Fruit fly (Drosophila melanogaster) whole organism, embryonic: ENCODE results near the gene cv-c.

Experiments used
- Ada2b ChIP-seq: fragments of 200-800 bp; sonication (Bioruptor generic); IDR thresholded peaks from 2 replicates; pipeline ENCODE4 v1.3.6; 2022; ENCODE audit warnings: missing biosample characterization, missing genetic modification characterization
- Awh ChIP-seq: fragments of 200-800 bp; sonication (Bioruptor generic); IDR thresholded peaks from 2 replicates; pipeline ENCODE4, ENCODE4 v1.3.6; 2022; ENCODE audit warnings: missing biosample characterization, missing genetic modification characterization
- CG10565 ChIP-seq: fragments of 200-800 bp; sonication (Bioruptor generic); optimal IDR thresholded peaks from 3 replicates; lab custom pipeline; 2016; ENCODE audit warnings: missing biosample characterization, mild to moderate bottlenecking, missing genetic modification characterization
- CG10959 ChIP-seq: fragments of 200-800 bp; sonication (Bioruptor generic); IDR thresholded peaks from 2 replicates; pipeline ENCODE4 v1.3.6; 2022; ENCODE audit warnings: missing biosample characterization, missing genetic modification characterization
- CG11085 ChIP-seq: fragments of 200-800 bp; sonication (Bioruptor generic); IDR thresholded peaks from 2 replicates; pipeline ENCODE4 v1.3.6; 2022; ENCODE audit warnings: missing biosample characterization, missing genetic modification characterization
- CG13287 ChIP-seq: fragments of 200-800 bp; sonication (Bioruptor generic); IDR thresholded peaks from 2 replicates; pipeline ENCODE4 v1.3.6; 2022; ENCODE audit warnings: missing biosample characterization, missing genetic modification characterization; ENCODE audit not compliant: partially characterized antibody
- CG13775 ChIP-seq: fragments of 200-800 bp; sonication (Bioruptor generic); optimal IDR thresholded peaks from 3 replicates; lab custom pipeline; 2017; ENCODE audit warnings: missing biosample characterization, mild to moderate bottlenecking, missing genetic modification characterization
- CG15479 ChIP-seq: fragments of 200-800 bp; sonication (Bioruptor generic); optimal IDR thresholded peaks from 3 replicates; lab custom pipeline; 2019; ENCODE audit warnings: missing biosample characterization, mild to moderate bottlenecking, missing genetic modification characterization, moderate library complexity
- CG15514 ChIP-seq: fragments of 200-800 bp; sonication (Bioruptor generic); optimal IDR thresholded peaks from 3 replicates; lab custom pipeline; 2017; ENCODE audit warnings: missing biosample characterization, missing genetic modification characterization, mild to moderate bottlenecking, moderate library complexity, missing genetic modification reagents
- CG17328 ChIP-seq: fragments of 200-800 bp; sonication (Bioruptor generic); IDR thresholded peaks from 2 replicates; pipeline ENCODE4 v1.3.6; 2022; ENCODE audit warnings: missing biosample characterization, missing genetic modification characterization
- CG2202 ChIP-seq: fragments of 200-800 bp; sonication (Bioruptor generic); optimal IDR thresholded peaks from 2 replicates; lab custom pipeline; 2018; ENCODE audit warnings: missing biosample characterization, mild to moderate bottlenecking, missing genetic modification characterization
- CG31224 ChIP-seq: fragments of 200-800 bp; sonication (Bioruptor generic); IDR thresholded peaks from 2 replicates; pipeline ENCODE4 v1.3.6; 2022; ENCODE audit warnings: missing biosample characterization, missing genetic modification characterization
- CG32532 ChIP-seq: fragments of 200-800 bp; sonication (Bioruptor generic); IDR thresholded peaks from 2 replicates; pipeline ENCODE4 v1.3.6; 2022; ENCODE audit warnings: missing biosample characterization, missing genetic modification characterization
- CG4617 ChIP-seq: fragments of 200-800 bp; sonication (Bioruptor generic); optimal IDR thresholded peaks from 3 replicates; lab custom pipeline; 2016; ENCODE audit warnings: missing biosample characterization, missing genetic modification characterization, borderline replicate concordance
- CG4820 ChIP-seq: fragments of 200-800 bp; sonication (Bioruptor generic); optimal IDR thresholded peaks from 3 replicates; lab custom pipeline; 2016; ENCODE audit warnings: missing biosample characterization, missing genetic modification characterization
- CG6654 ChIP-seq: fragments of 200-800 bp; sonication (Bioruptor generic); optimal IDR thresholded peaks from 2 replicates; lab custom pipeline; 2017; ENCODE audit warnings: missing biosample characterization, mild to moderate bottlenecking, missing genetic modification characterization
- CG6683 ChIP-seq: fragments of 200-800 bp; sonication (Bioruptor generic); optimal IDR thresholded peaks from 2 replicates; lab custom pipeline; 2017; ENCODE audit warnings: missing biosample characterization, mild to moderate bottlenecking, missing genetic modification characterization, missing genetic modification reagents
- CG6813 ChIP-seq: fragments of 200-800 bp; sonication (Bioruptor generic); optimal IDR thresholded peaks from 2 replicates; lab custom pipeline; 2017; ENCODE audit warnings: missing biosample characterization, missing genetic modification characterization, mild to moderate bottlenecking, moderate library complexity, missing genetic modification reagents
- CG7987 ChIP-seq: fragments of 200-800 bp; sonication (Bioruptor generic); optimal IDR thresholded peaks from 2 replicates; lab custom pipeline; 2018; ENCODE audit warnings: missing biosample characterization, mild to moderate bottlenecking, missing genetic modification characterization, moderate library complexity
- CG8478 ChIP-seq: fragments of >200 bp; optimal IDR thresholded peaks from 2 replicates; lab custom pipeline; 2018
- CkIIα-i1 ChIP-seq: fragments of 200-800 bp; sonication (Bioruptor generic); IDR thresholded peaks from 2 replicates; pipeline ENCODE4 v1.3.6; 2022; ENCODE audit warnings: missing biosample characterization, missing genetic modification characterization
- Dfd ChIP-seq, 2 experiments: fragments of >200 bp; optimal IDR thresholded peaks; 2 replicates each; lab custom pipeline; 2017; ENCODE audit warnings: missing biosample characterization in 2 of 2, missing genetic modification characterization in 2 of 2
- Eip74EF ChIP-seq, 2 experiments: fragments of 200-800 bp in 1 of 2; fragments of >200 bp in 1 of 2; sonication (Bioruptor generic) in 1 of 2; optimal IDR thresholded peaks; 2 replicates each; lab custom pipeline; 2017 to 2019; ENCODE audit warnings: missing biosample characterization in 2 of 2, missing genetic modification characterization in 2 of 2, mild to moderate bottlenecking in 1 of 2, moderate library complexity in 1 of 2
- HLH4C ChIP-seq: fragments of 200-800 bp; sonication (Bioruptor generic); IDR thresholded peaks from 3 replicates; pipeline ENCODE4 v1.3.6; 2022; ENCODE audit warnings: missing biosample characterization, missing genetic modification characterization; ENCODE audit not compliant: partially characterized antibody
- Hand ChIP-seq: fragments of 200-800 bp; sonication (Bioruptor generic); optimal IDR thresholded peaks from 2 replicates; lab custom pipeline; 2017; ENCODE audit warnings: mild to moderate bottlenecking, missing biosample characterization, missing genetic modification reagents, missing genetic modification characterization
- Hr78 ChIP-seq, 2 experiments: fragments of 200-800 bp in 1 of 2; fragments of >200 bp in 1 of 2; sonication (Bioruptor generic) in 1 of 2; optimal IDR thresholded peaks; 2 replicates each; lab custom pipeline; 2017 to 2019; ENCODE audit warnings: missing biosample characterization in 2 of 2, missing genetic modification characterization in 2 of 2, mild to moderate bottlenecking in 1 of 2, moderate library complexity in 1 of 2
- MTF-1 ChIP-seq: fragments of 200-800 bp; sonication (Bioruptor generic); optimal IDR thresholded peaks from 2 replicates; lab custom pipeline; 2018; ENCODE audit warnings: missing biosample characterization, mild to moderate bottlenecking, missing genetic modification characterization, borderline replicate concordance
- NK7.1 ChIP-seq: fragments of 200-800 bp; sonication (Bioruptor generic); optimal IDR thresholded peaks from 3 replicates; lab custom pipeline; 2016; ENCODE audit warnings: missing biosample characterization, missing genetic modification characterization
- Nf-YA ChIP-seq: fragments of 200-800 bp; sonication (Bioruptor generic); IDR thresholded peaks from 2 replicates; pipeline ENCODE4 v1.3.6; 2022; ENCODE audit warnings: missing biosample characterization, missing genetic modification characterization
- Ptx1 ChIP-seq: fragments of 200-800 bp; sonication (Bioruptor generic); IDR thresholded peaks from 2 replicates; pipeline ENCODE4 v1.3.6; 2022; ENCODE audit warnings: missing biosample characterization, missing genetic modification characterization
- Scr ChIP-seq: fragments of 200-800 bp; sonication (Bioruptor generic); IDR thresholded peaks from 2 replicates; pipeline ENCODE4 v1.3.6; 2022; ENCODE audit warnings: missing biosample characterization, missing genetic modification characterization; ENCODE audit not compliant: partially characterized antibody
- Sry-δ ChIP-seq: fragments of 200-800 bp; sonication (Bioruptor generic); optimal IDR thresholded peaks from 2 replicates; lab custom pipeline; 2016; ENCODE audit warnings: missing biosample characterization, missing genetic modification characterization
- dpn ChIP-seq, 2 experiments: fragments of 200-800 bp; sonication (Bioruptor generic); optimal IDR thresholded peaks; 3 replicates each; lab custom pipeline; 2016; ENCODE audit warnings: missing biosample characterization in 2 of 2, missing genetic modification characterization in 2 of 2
- esg ChIP-seq: fragments of 200-800 bp; sonication (Bioruptor generic); conservative IDR thresholded peaks from 2 replicates; pipeline ENCODE4 v1.3.6; 2022; ENCODE audit warnings: missing biosample characterization, missing genetic modification characterization
- eve ChIP-seq, 2 experiments: fragments of >200 bp; optimal IDR thresholded peaks; 2 replicates each; lab custom pipeline; 2017; ENCODE audit warnings: missing biosample characterization in 2 of 2, missing genetic modification characterization in 2 of 2
- exex ChIP-seq: fragments of 200-800 bp; sonication (Bioruptor generic); optimal IDR thresholded peaks from 4 replicates; lab custom pipeline; 2018; ENCODE audit warnings: missing biosample characterization, mild to moderate bottlenecking, missing genetic modification characterization, moderate library complexity
- fd102C ChIP-seq: fragments of 200-800 bp; sonication (Bioruptor generic); optimal IDR thresholded peaks from 2 replicates; lab custom pipeline; 2018; ENCODE audit warnings: missing biosample characterization, mild to moderate bottlenecking, missing genetic modification characterization, moderate library complexity
- grau ChIP-seq: fragments of 200-800 bp; optimal IDR thresholded peaks from 3 replicates; lab custom pipeline; 2019; ENCODE audit warnings: missing biosample characterization, mild to moderate bottlenecking, missing genetic modification characterization, moderate library complexity
- hb ChIP-seq: fragments of 200-800 bp; sonication (Bioruptor generic); IDR thresholded peaks from 3 replicates; pipeline ENCODE4 v1.3.6; 2022; ENCODE audit warnings: missing biosample characterization, missing genetic modification characterization; ENCODE audit not compliant: partially characterized antibody
- jigr1 ChIP-seq: fragments of 200-800 bp; sonication (Bioruptor generic); IDR thresholded peaks from 3 replicates; pipeline ENCODE4 v1.3.6; 2022; ENCODE audit warnings: missing biosample characterization, missing genetic modification characterization
- nom ChIP-seq: fragments of 200-800 bp; sonication (Bioruptor generic); optimal IDR thresholded peaks from 2 replicates; lab custom pipeline; 2017; ENCODE audit warnings: missing biosample characterization, missing genetic modification characterization, mild to moderate bottlenecking, moderate library complexity, missing genetic modification reagents
- pita ChIP-seq: fragments of 200-800 bp; sonication (Bioruptor generic); optimal IDR thresholded peaks from 2 replicates; lab custom pipeline; 2017; ENCODE audit warnings: missing biosample characterization, mild to moderate bottlenecking, missing genetic modification characterization
- pum ChIP-seq: fragments of 200-800 bp; sonication (Bioruptor generic); optimal IDR thresholded peaks from 2 replicates; lab custom pipeline; 2016; ENCODE audit warnings: missing biosample characterization, missing genetic modification characterization
- run ChIP-seq: fragments of 200-800 bp; sonication (Bioruptor generic); optimal IDR thresholded peaks from 3 replicates; lab custom pipeline; 2018; ENCODE audit warnings: missing biosample characterization, mild to moderate bottlenecking, missing genetic modification characterization
- slbo ChIP-seq: fragments of 200-800 bp; sonication (Bioruptor generic); IDR thresholded peaks from 2 replicates; pipeline ENCODE4 v1.3.6; 2022; ENCODE audit warnings: missing biosample characterization, missing genetic modification characterization
- so ChIP-seq: fragments of 200-800 bp; sonication (Bioruptor generic); IDR thresholded peaks from 3 replicates; pipeline ENCODE4 v1.3.6; 2022; ENCODE audit warnings: missing biosample characterization, missing genetic modification characterization
- sob ChIP-seq: fragments of 200-800 bp; sonication (Bioruptor generic); IDR thresholded peaks from 2 replicates; pipeline ENCODE4 v1.3.6; 2022; ENCODE audit warnings: missing biosample characterization, missing genetic modification characterization
- wek ChIP-seq: fragments of 200-800 bp; sonication (Bioruptor generic); optimal IDR thresholded peaks from 3 replicates; lab custom pipeline; 2018; ENCODE audit warnings: missing biosample characterization, mild to moderate bottlenecking, missing genetic modification characterization, moderate library complexity

The cv-c gene

dm6 chr3R:14382312-14383046 lies 99.0 kb downstream of the cv-c start (continued):
- TF ChIP-seq dpn (GFP tag; optimal IDR thresholded peaks at IDR 0.05; lab: Kevin White, UChicago) (peak; percentile 11 to 76), CG17328 (GFP tag; lab: Robert Waterston, UW) (no peak; the same call in 1 of the 2 replicates), CG11085 (GFP tag; lab: Robert Waterston, UW) (no peak), exex (tag; lab: Kevin White, UChicago) (peak; percentile 45), MTF-1 (peak; percentile 49), CG6683 (peak; percentile 80), Scr (GFP tag; lab: Robert Waterston, UW) (no peak), CG2202 (tag; lab: Kevin White, UChicago) (peak; percentile 14), sob (GFP tag; lab: Robert Waterston, UW) (peak; percentile 58), CG6813 (GFP tag; lab: Kevin White, UChicago) (peak; percentile 83), pum (GFP tag; lab: Kevin White, UChicago) (no peak), Dfd (GFP tag; optimal IDR thresholded peaks at IDR 0.05; lab: Kevin White, UChicago) (no peak), run (tag; lab: Kevin White, UChicago) (peak; percentile 65), CkIIα-i1 (GFP tag; lab: Robert Waterston, UW) (no peak), CG13775 (GFP tag; lab: Kevin White, UChicago) (peak; percentile 77), CG10959 (GFP tag; lab: Robert Waterston, UW) (no peak), CG4820 (GFP tag; lab: Kevin White, UChicago) (peak; percentile 58), CG13287 (no peak; the same call in 1 of the 2 replicates), pita (GFP tag; lab: Kevin White, UChicago) (no peak), wek (GFP tag; lab: Kevin White, UChicago) (no peak), esg (peak; percentile 51), Eip74EF (GFP tag; optimal IDR thresholded peaks at IDR 0.05; lab: Kevin White, UChicago) (peak in 1 of 2 experiments; percentile 81), slbo (peak; percentile 73), CG6654 (GFP tag; lab: Kevin White, UChicago) (peak; percentile 23), Nf-YA (GFP tag; lab: Robert Waterston, UW) (no peak), NK7.1 (GFP tag; lab: Kevin White, UChicago) (no peak), Sry-δ (no peak), jigr1 (GFP tag; lab: Robert Waterston, UW) (no peak), so (GFP tag; lab: Robert Waterston, UW) (no peak; the same call in 2 of the 3 replicates), CG7987 (GFP tag; lab: Kevin White, UChicago) (peak; percentile 33), grau (tag; lab: Kevin White, UChicago) (peak; percentile 89), Awh (peak; percentile 66; the same call in 1 of the 2 replicates), eve (GFP tag; optimal IDR thresholded peaks at IDR 0.05; lab: Kevin White, UChicago) (peak in 1 of 2 experiments; percentile 92), Ada2b (peak; percentile 70), Hand (GFP tag; lab: Kevin White, UChicago) (peak; percentile 87), CG15514 (peak; percentile 62), fd102C (GFP tag; lab: Kevin White, UChicago) (no peak), Ptx1 (GFP tag; lab: Robert Waterston, UW) (peak; percentile 72), Hr78 (GFP tag; optimal IDR thresholded peaks at IDR 0.05; lab: Kevin White, UChicago) (peak in 1 of 2 experiments; percentile 54), CG32532 (GFP tag; lab: Robert Waterston, UW) (peak; percentile 73), nom (GFP tag; lab: Kevin White, UChicago) (peak; percentile 74), hb (GFP tag; lab: Robert Waterston, UW) (no peak), HLH4C (GFP tag; lab: Robert Waterston, UW) (no peak), CG8478 (lab: Kevin White, UChicago) (no peak), CG10565 (GFP tag; lab: Kevin White, UChicago) (no peak), CG31224 (GFP tag; lab: Robert Waterston, UW) (0 out of 2 replicates have a peak, but pooled peaks have one; percentile 46), CG15479 (GFP tag; lab: Kevin White, UChicago) (peak; percentile 38), CG4617 (GFP tag; lab: Kevin White, UChicago) (no peak)
